Fruit fly (Drosophila melanogaster) whole organism, wandering third instar larva: ENCODE measurements around the gene Lsd-1.

Source experiments
- Abd-B ChIP-seq: fragments of >200 bp; optimal IDR thresholded peaks from 2 replicates; lab custom pipeline; 2017; ENCODE audit warnings: missing biosample characterization, missing genetic modification characterization
- CG32264 ChIP-seq: fragments of 200-800 bp; sonication (Bioruptor generic); optimal IDR thresholded peaks from 2 replicates; lab custom pipeline; 2016; ENCODE audit warnings: missing biosample characterization, missing genetic modification characterization
- CG9705 ChIP-seq: fragments of 200-800 bp; sonication (Bioruptor generic); optimal IDR thresholded peaks from 2 replicates; lab custom pipeline; 2018; ENCODE audit warnings: missing biosample characterization, mild to moderate bottlenecking, missing genetic modification characterization
- CrebA ChIP-seq: fragments of 200-800 bp; sonication (Bioruptor generic); optimal IDR thresholded peaks from 2 replicates; lab custom pipeline; 2016; ENCODE audit warnings: missing biosample characterization, mild to moderate bottlenecking, missing genetic modification characterization, borderline replicate concordance
- Dfd ChIP-seq: fragments of >200 bp; optimal IDR thresholded peaks from 2 replicates; lab custom pipeline; 2017; ENCODE audit warnings: missing biosample characterization, missing genetic modification characterization
- Dif ChIP-seq: fragments of 200-275, 200-300 bp; sonication (Bioruptor generic); optimal IDR thresholded peaks from 2 replicates; lab custom pipeline; 2018; ENCODE audit warnings: missing biosample characterization, missing genetic modification characterization; ENCODE audit not compliant: partially characterized antibody
- GATAd ChIP-seq: sonication (Bioruptor generic); optimal IDR thresholded peaks from 2 replicates; lab custom pipeline; 2016; ENCODE audit warnings: missing biosample characterization, missing genetic modification characterization
- HLH106 ChIP-seq: fragments of 200-800 bp; optimal IDR thresholded peaks from 3 replicates; lab custom pipeline; 2019; ENCODE audit warnings: missing biosample characterization, mild to moderate bottlenecking, missing genetic modification characterization, moderate library complexity
- Hnf4 ChIP-seq: fragments of 200-800 bp; sonication (Bioruptor generic); optimal IDR thresholded peaks from 2 replicates; lab custom pipeline; 2016; ENCODE audit warnings: missing biosample characterization, mild to moderate bottlenecking, missing genetic modification characterization
- Hr78 ChIP-seq: fragments of >200 bp; optimal IDR thresholded peaks from 2 replicates; lab custom pipeline; 2017; ENCODE audit warnings: missing biosample characterization, missing genetic modification characterization
- Hr83 ChIP-seq: fragments of 200-300 bp; sonication (Bioruptor generic); optimal IDR thresholded peaks from 2 replicates; lab custom pipeline; 2016; ENCODE audit warnings: missing biosample characterization, mild to moderate bottlenecking, missing genetic modification characterization, moderate library complexity; ENCODE audit not compliant: poor library complexity, severe bottlenecking
- Jra ChIP-seq: sonication (Bioruptor generic); optimal IDR thresholded peaks from 2 replicates; lab custom pipeline; 2016; ENCODE audit warnings: missing biosample characterization, missing genetic modification characterization
- Mio ChIP-seq: sonication (Bioruptor generic); optimal IDR thresholded peaks from 2 replicates; lab custom pipeline; 2016; ENCODE audit warnings: missing biosample characterization, missing genetic modification characterization
- Myc ChIP-seq: fragments of >200 bp; optimal IDR thresholded peaks from 2 replicates; lab custom pipeline; 2017
- N ChIP-seq: fragments of >200 bp; optimal IDR thresholded peaks from 2 replicates; lab custom pipeline; 2018; ENCODE audit warnings: missing biosample characterization, missing external identifiers, missing genetic modification characterization
- OdsH ChIP-seq: fragments of 200-800 bp; sonication (Bioruptor generic); optimal IDR thresholded peaks from 2 replicates; lab custom pipeline; 2016; ENCODE audit warnings: missing biosample characterization, mild to moderate bottlenecking, missing genetic modification characterization
- Rel ChIP-seq, 2 experiments: fragments of 200-800 bp; sonication (Bioruptor generic) in 1 of 2; optimal IDR thresholded peaks; 2 replicates in 1 of 2; 3 replicates in 1 of 2; lab custom pipeline; 2016 to 2019; ENCODE audit warnings: mild to moderate bottlenecking in 2 of 2, missing biosample characterization in 2 of 2, missing genetic modification characterization in 2 of 2, moderate library complexity in 1 of 2
- Sp1 ChIP-seq: fragments of 200-800 bp; sonication (Bioruptor generic); optimal IDR thresholded peaks from 3 replicates; lab custom pipeline; 2019; ENCODE audit warnings: missing biosample characterization, mild to moderate bottlenecking, missing genetic modification characterization, moderate library complexity
- Vsx2 ChIP-seq: fragments of 200-300, 225-300 bp; sonication (Bioruptor generic); optimal IDR thresholded peaks from 2 replicates; lab custom pipeline; 2018; ENCODE audit warnings: missing biosample characterization, missing genetic modification characterization; ENCODE audit not compliant: partially characterized antibody
- br ChIP-seq: fragments of 200-800 bp; sonication (Bioruptor generic); optimal IDR thresholded peaks from 2 replicates; lab custom pipeline; 2016; ENCODE audit warnings: missing biosample characterization, missing genetic modification characterization
- brk ChIP-seq: fragments of 200-800 bp; sonication (Bioruptor generic); optimal IDR thresholded peaks from 2 replicates; lab custom pipeline; 2016; ENCODE audit warnings: missing biosample characterization, mild to moderate bottlenecking, missing genetic modification characterization
- dl ChIP-seq, 2 experiments: fragments of 175-275, 200-275 bp in 1 of 2; fragments of 200-275 bp in 1 of 2; sonication (Bioruptor generic); optimal IDR thresholded peaks; lab custom pipeline; 2018; ENCODE audit warnings: mild to moderate bottlenecking in 2 of 2, missing biosample characterization in 2 of 2, missing genetic modification characterization in 2 of 2, moderate library complexity in 2 of 2; ENCODE audit not compliant: partially characterized antibody in 2 of 2, insufficient read depth in 1 of 2
- dmrt93B ChIP-seq: fragments of 200-800 bp; sonication (Bioruptor generic); optimal IDR thresholded peaks from 2 replicates; lab custom pipeline; 2018; ENCODE audit warnings: missing biosample characterization, mild to moderate bottlenecking, missing genetic modification characterization
- dsf ChIP-seq: sonication (Bioruptor generic); optimal IDR thresholded peaks from 2 replicates; lab custom pipeline; 2016; ENCODE audit warnings: missing biosample characterization, missing genetic modification characterization, borderline replicate concordance
- ey ChIP-seq: fragments of 200-800 bp; sonication (Bioruptor generic); optimal IDR thresholded peaks from 2 replicates; lab custom pipeline; 2016; ENCODE audit warnings: missing biosample characterization, missing genetic modification characterization
- foxo ChIP-seq, 2 experiments: fragments of 200-800 bp; sonication (Bioruptor generic); optimal IDR thresholded peaks; 2 replicates in 1 of 2; 3 replicates in 1 of 2; lab custom pipeline; 2016 to 2017; ENCODE audit warnings: missing biosample characterization in 2 of 2, missing genetic modification characterization in 2 of 2
- fru ChIP-seq: fragments of 200-800 bp; sonication (Bioruptor generic); optimal IDR thresholded peaks from 3 replicates; lab custom pipeline; 2016; ENCODE audit warnings: missing biosample characterization, mild to moderate bottlenecking, missing genetic modification characterization
- h ChIP-seq: fragments of 200-800 bp; sonication (Bioruptor generic); optimal IDR thresholded peaks from 3 replicates; lab custom pipeline; 2016; ENCODE audit warnings: missing biosample characterization, mild to moderate bottlenecking, missing genetic modification characterization
- jim ChIP-seq: fragments of 175-275, 200-325 bp; sonication (Bioruptor generic); optimal IDR thresholded peaks from 2 replicates; lab custom pipeline; 2016; ENCODE audit warnings: missing biosample characterization, mild to moderate bottlenecking, missing genetic modification characterization
- lola ChIP-seq: fragments of >200 bp; optimal IDR thresholded peaks from 2 replicates; lab custom pipeline; 2017; ENCODE audit warnings: missing biosample characterization, missing genetic modification characterization
- pan ChIP-seq: fragments of >200 bp; optimal IDR thresholded peaks from 2 replicates; lab custom pipeline; 2017
- psq ChIP-seq: fragments of 200-800 bp; sonication (Bioruptor generic); optimal IDR thresholded peaks from 3 replicates; lab custom pipeline; 2017; ENCODE audit warnings: missing biosample characterization, mild to moderate bottlenecking, missing genetic modification characterization, moderate library complexity
- rgr ChIP-seq: fragments of 200-800 bp; sonication (Bioruptor generic); optimal IDR thresholded peaks from 3 replicates; lab custom pipeline; 2016; ENCODE audit warnings: missing biosample characterization, mild to moderate bottlenecking, missing genetic modification characterization
- sage ChIP-seq: fragments of 200-800 bp; sonication (Bioruptor generic); optimal IDR thresholded peaks from 2 replicates; lab custom pipeline; 2016; ENCODE audit warnings: missing biosample characterization, mild to moderate bottlenecking, missing genetic modification characterization
- sv ChIP-seq: fragments of 200-800 bp; sonication (Bioruptor generic); optimal IDR thresholded peaks from 3 replicates; lab custom pipeline; 2016; ENCODE audit warnings: missing biosample characterization, missing genetic modification characterization
- tai ChIP-seq: sonication (Bioruptor generic); optimal IDR thresholded peaks from 2 replicates; lab custom pipeline; 2016; ENCODE audit warnings: missing biosample characterization, missing genetic modification characterization
- usp ChIP-seq: fragments of >200 bp; optimal IDR thresholded peaks from 2 replicates; lab custom pipeline; 2017; ENCODE audit warnings: missing biosample characterization, missing genetic modification characterization
- woc ChIP-seq: sonication (Bioruptor generic); optimal IDR thresholded peaks from 2 replicates; lab custom pipeline; 2016; ENCODE audit warnings: missing biosample characterization, mild to moderate bottlenecking, missing genetic modification characterization

The Lsd-1 gene

dm6 chr3R:23773610-23774364 is 10.1 kb downstream of the Lsd-1 start, which contains the start of gene CG10208:
CG10208 (minus strand) TSS chr3R:23774127.
- no peak for TF ChIP-seq psq
- TF ChIP-seq ey, result no peak
- no peak for TF ChIP-seq sv (GFP tag; lab: Kevin White, UChicago)
- TF ChIP-seq Hr83 (GFP tag; lab: Kevin White, UChicago), result peak; percentile 7
- no peak for TF ChIP-seq HLH106 (tag; lab: Kevin White, UChicago)
- peak; percentile 3 for TF ChIP-seq h (GFP tag; lab: Kevin White, UChicago)
- TF ChIP-seq CrebA, result no peak
- TF ChIP-seq fru (GFP tag; lab: Kevin White, UChicago), result no peak
- TF ChIP-seq Rel (GFP tag; optimal IDR thresholded peaks at IDR 0.05; lab: Kevin White, UChicago), result no peak
- TF ChIP-seq Rel (tag; optimal IDR thresholded peaks at IDR 0.05; lab: Kevin White, UChicago), result peak; percentile 47
- TF ChIP-seq br, result no peak
- no peak for TF ChIP-seq N (GFP tag; lab: Kevin White, UChicago)
- TF ChIP-seq foxo (GFP tag; optimal IDR thresholded peaks at IDR 0.05; lab: Kevin White, UChicago), result no peak
- TF ChIP-seq Myc (lab: Kevin White, UChicago), result no peak
- no peak for TF ChIP-seq Abd-B (GFP tag; lab: Kevin White, UChicago)

DNA sequence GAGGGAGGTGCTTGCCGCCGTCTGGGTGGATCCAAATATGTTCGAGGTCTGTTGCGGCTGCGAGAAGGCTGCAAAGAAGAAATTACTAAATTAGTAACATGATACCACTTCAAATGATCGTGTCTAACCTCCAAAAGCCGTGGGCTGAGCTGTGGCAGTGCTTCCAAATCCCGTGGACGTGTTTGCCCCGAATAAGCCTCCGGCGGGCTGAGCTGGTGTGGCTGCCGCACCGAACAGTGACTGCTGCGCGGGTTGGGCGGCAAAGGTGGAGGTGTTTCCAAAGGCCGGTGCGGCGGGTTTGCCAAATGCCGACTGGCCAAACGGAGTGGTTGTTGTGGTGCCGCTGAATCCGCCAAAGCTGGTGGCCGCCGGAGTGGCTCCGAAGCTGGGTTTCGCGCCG is 17.1 kb downstream of the Lsd-1 start:
- no peak for TF ChIP-seq N (GFP tag; lab: Kevin White, UChicago)
- no peak for TF ChIP-seq Hnf4 (GFP tag; lab: Kevin White, UChicago)
- no peak for TF ChIP-seq CrebA
- TF ChIP-seq dl (GFP tag; optimal IDR thresholded peaks at IDR 0.05; lab: Kevin White, UChicago; ENCODE audit: insufficient read depth in 1 of 2, partially characterized antibody in 2 of 2), result no peak
- TF ChIP-seq Rel (GFP tag; optimal IDR thresholded peaks at IDR 0.05; lab: Kevin White, UChicago), result no peak
- no peak for TF ChIP-seq Rel (tag; optimal IDR thresholded peaks at IDR 0.05; lab: Kevin White, UChicago)
- no peak for TF ChIP-seq dmrt93B (GFP tag; lab: Kevin White, UChicago)
- no peak for TF ChIP-seq fru (GFP tag; lab: Kevin White, UChicago)
- TF ChIP-seq sv (GFP tag; lab: Kevin White, UChicago), result no peak
- TF ChIP-seq ey, result no peak
- TF ChIP-seq Sp1, result no peak

- TF ChIP-seq jim (GFP tag; lab: Kevin White, UChicago), result no peak
- TF ChIP-seq ey, result peak; percentile 87
- TF ChIP-seq CG9705 (GFP tag; lab: Kevin White, UChicago), result peak; percentile 84
- TF ChIP-seq fru (GFP tag; lab: Kevin White, UChicago), result peak; percentile 85
- no peak for TF ChIP-seq Dfd (GFP tag; lab: Kevin White, UChicago)
- TF ChIP-seq pan (lab: Kevin White, UChicago), result no peak
- TF ChIP-seq psq, result peak; percentile 73
- TF ChIP-seq Vsx2 (GFP tag; lab: Kevin White, UChicago), result peak; percentile 99
- TF ChIP-seq Hr83 (GFP tag; lab: Kevin White, UChicago), result peak; percentile 84
- TF ChIP-seq Hnf4 (GFP tag; lab: Kevin White, UChicago), result peak; percentile 59
- peak; percentile 80 for TF ChIP-seq OdsH (GFP tag; lab: Kevin White, UChicago)
- peak in 1 of 2 experiments; percentile 90 for TF ChIP-seq foxo (GFP tag; optimal IDR thresholded peaks at IDR 0.05; lab: Kevin White, UChicago)
- peak; percentile 84 for TF ChIP-seq dmrt93B (GFP tag; lab: Kevin White, UChicago)
- TF ChIP-seq Myc (lab: Kevin White, UChicago), result peak; percentile 41
- TF ChIP-seq CrebA, result no peak
- TF ChIP-seq tai (GFP tag; lab: Kevin White, UChicago), result no peak
- TF ChIP-seq h (GFP tag; lab: Kevin White, UChicago), result peak; percentile 89
- no peak for TF ChIP-seq usp (GFP tag; lab: Kevin White, UChicago)
- TF ChIP-seq Sp1, result peak; percentile 78
- peak; percentile 50 for TF ChIP-seq Hr78 (GFP tag; lab: Kevin White, UChicago)
- TF ChIP-seq woc (GFP tag; lab: Kevin White, UChicago), result peak; percentile 91
- peak; percentile 79 for TF ChIP-seq lola (GFP tag; lab: Kevin White, UChicago)
- TF ChIP-seq Abd-B (GFP tag; lab: Kevin White, UChicago), result peak; percentile 65
- TF ChIP-seq N (GFP tag; lab: Kevin White, UChicago), result peak; percentile 73
- TF ChIP-seq HLH106 (tag; lab: Kevin White, UChicago), result peak; percentile 87
- peak; percentile 68 for TF ChIP-seq Jra (GFP tag; lab: Kevin White, UChicago)
- TF ChIP-seq Rel (GFP tag; optimal IDR thresholded peaks at IDR 0.05; lab: Kevin White, UChicago), result no peak
- peak; percentile 86 for TF ChIP-seq Rel (tag; optimal IDR thresholded peaks at IDR 0.05; lab: Kevin White, UChicago)
- TF ChIP-seq br, result peak; percentile 80
- TF ChIP-seq sv (GFP tag; lab: Kevin White, UChicago), result peak; percentile 86
- no peak for TF ChIP-seq dl (GFP tag; optimal IDR thresholded peaks at IDR 0.05; lab: Kevin White, UChicago; ENCODE audit: insufficient read depth in 1 of 2, partially characterized antibody in 2 of 2)
- peak; percentile 9 for TF ChIP-seq Mio (GFP tag; lab: Kevin White, UChicago)
- peak; percentile 76 for TF ChIP-seq Dif
- TF ChIP-seq brk (GFP tag; lab: Kevin White, UChicago), result no peak
- TF ChIP-seq GATAd (GFP tag; lab: Kevin White, UChicago), result no peak
- peak; percentile 8 for TF ChIP-seq CG32264 (GFP tag; lab: Kevin White, UChicago)
- TF ChIP-seq dsf (GFP tag; lab: Kevin White, UChicago), result no peak
- TF ChIP-seq sage, result no peak
- TF ChIP-seq rgr (GFP tag; lab: Kevin White, UChicago), result peak; percentile 86
These were observed 17.8 kb downstream of the Lsd-1 start, which contains the start of the genes Nup98-96 and mbc for dm6 chr3R:23781466-23781935. Nup98-96 (minus strand) TSS chr3R:23781621. mbc (plus strand) TSS chr3R:23781765.
